Worm (Caenorhabditis elegans): ENCODE data around the gene F10B5.3.
A peak's percentile ranks its signal among the peaks of the same experiment; 100 is the strongest.

- peak; percentile 9 for TF ChIP-seq dao-5 (tag; optimal IDR thresholded peaks at IDR 0.05)
- TF ChIP-seq him-1 (tag; optimal IDR thresholded peaks at IDR 0.05): peak; percentile 36
Measured at ce11 chrII:8128273-8129039, 21.4 kb downstream of the F10B5.3 start.

Data from whole organism, L4/young adult.